Fruit fly (Drosophila melanogaster): ENCODE data around the gene CG18599.
A peak's percentile ranks its signal among the peaks of the same experiment; 100 is the strongest.

CG18599 gene

dm6 chr3R:18314824-18315690 lies 47.5 kb downstream of the CG18599 start (continued):
- no peak; the same call in 1 of the 2 replicates for TF ChIP-seq Adf1 (GFP tag; IDR thresholded peaks at IDR 0.05)
- peak; percentile 36 for TF ChIP-seq lilli (GFP tag; optimal IDR thresholded peaks at IDR 0.05)
- no peak for TF ChIP-seq crp (GFP tag; optimal IDR thresholded peaks at IDR 0.05)
- no peak for TF ChIP-seq cwo (GFP tag; optimal IDR thresholded peaks at IDR 0.05)
- no peak for TF ChIP-seq Nf-YA (GFP tag; IDR thresholded peaks at IDR 0.05)
- no peak for TF ChIP-seq Hey (tag; optimal IDR thresholded peaks at IDR 0.05)
- TF ChIP-seq Xbp1 (GFP tag; optimal IDR thresholded peaks at IDR 0.05), result peak; percentile 27
- peak; percentile 30 for TF ChIP-seq disco-r (GFP tag; optimal IDR thresholded peaks at IDR 0.05)
- no peak for TF ChIP-seq ac (GFP tag; optimal IDR thresholded peaks at IDR 0.05)
- TF ChIP-seq HLH54F (GFP tag; optimal IDR thresholded peaks at IDR 0.05), result peak; percentile 18
- no peak for TF ChIP-seq Gsc (GFP tag; IDR thresholded peaks at IDR 0.05)
- peak; percentile 36 for TF ChIP-seq CG7839 (tag; optimal IDR thresholded peaks at IDR 0.05)
- TF ChIP-seq Hand (GFP tag; optimal IDR thresholded peaks at IDR 0.05), result peak; percentile 27
- TF ChIP-seq HHEX (GFP tag; optimal IDR thresholded peaks at IDR 0.05), result peak; percentile 18
- no peak for TF ChIP-seq CG42726 (GFP tag; IDR thresholded peaks at IDR 0.05; ENCODE audit: partially characterized antibody)
- no peak for TF ChIP-seq dysf (GFP tag; IDR thresholded peaks at IDR 0.05)
- TF ChIP-seq CG15073 (GFP tag; optimal IDR thresholded peaks at IDR 0.05), result no peak
- TF ChIP-seq CG1792 (GFP tag; optimal IDR thresholded peaks at IDR 0.05), result peak; percentile 18
- peak in 1 of 2 experiments; percentile 0 for TF ChIP-seq dpn (GFP tag; optimal IDR thresholded peaks at IDR 0.05)
- no peak for TF ChIP-seq CG32772 (GFP tag; IDR thresholded peaks at IDR 0.05)
- TF ChIP-seq Eip74EF (GFP tag; optimal IDR thresholded peaks at IDR 0.05), result no peak
- peak; percentile 71 for TF ChIP-seq CG32532 (GFP tag; IDR thresholded peaks at IDR 0.05)
- no peak for TF ChIP-seq sr (GFP tag; IDR thresholded peaks at IDR 0.05)
- peak; percentile 96 for TF ChIP-seq abd-A (tag; optimal IDR thresholded peaks at IDR 0.05)
- peak; percentile 0 for TF ChIP-seq CHES-1-like (GFP tag; optimal IDR thresholded peaks at IDR 0.05)
- no peak for TF ChIP-seq CG17186 (GFP tag; optimal IDR thresholded peaks at IDR 0.05)
- no peak for TF ChIP-seq grn (GFP tag; optimal IDR thresholded peaks at IDR 0.05)
- TF ChIP-seq z (GFP tag; IDR thresholded peaks at IDR 0.05), result no peak
- no peak for TF ChIP-seq inv (GFP tag; IDR thresholded peaks at IDR 0.05; ENCODE audit: partially characterized antibody)
- peak in 1 of 2 experiments; percentile 60 for TF ChIP-seq Hr51 (GFP tag; optimal IDR thresholded peaks at IDR 0.05)
- no peak for TF ChIP-seq CG10431 (GFP tag; optimal IDR thresholded peaks at IDR 0.05)
- no peak for TF ChIP-seq twi (tag; optimal IDR thresholded peaks at IDR 0.05)
- no peak for TF ChIP-seq CG7987 (GFP tag; optimal IDR thresholded peaks at IDR 0.05)
- TF ChIP-seq HLHmδ (GFP tag; optimal IDR thresholded peaks at IDR 0.05), result no peak
- TF ChIP-seq hth (optimal IDR thresholded peaks at IDR 0.05), result no peak
- TF ChIP-seq CG7556 (GFP tag; optimal IDR thresholded peaks at IDR 0.05), result peak; percentile 33
- no peak for TF ChIP-seq CG11247 (GFP tag; IDR thresholded peaks at IDR 0.05)
- TF ChIP-seq CG14965 (GFP tag; optimal IDR thresholded peaks at IDR 0.05; ENCODE audit: borderline replicate concordance), result no peak
- TF ChIP-seq CG4404 (GFP tag; IDR thresholded peaks at IDR 0.05), result no peak
- TF ChIP-seq bcd (GFP tag; optimal IDR thresholded peaks at IDR 0.05), result no peak
- no peak for TF ChIP-seq sug (tag; optimal IDR thresholded peaks at IDR 0.05)
- TF ChIP-seq CG18262 (tag; optimal IDR thresholded peaks at IDR 0.05), result peak; percentile 24
- TF ChIP-seq psq (GFP tag; optimal IDR thresholded peaks at IDR 0.05), result no peak
- TF ChIP-seq Hsf (GFP tag; optimal IDR thresholded peaks at IDR 0.05), result no peak
- no peak for TF ChIP-seq salm (tag; optimal IDR thresholded peaks at IDR 0.05)
- no peak for TF ChIP-seq Side (GFP tag; optimal IDR thresholded peaks at IDR 0.05)
- TF ChIP-seq YL-1 (GFP tag; optimal IDR thresholded peaks at IDR 0.05), result no peak
- no peak for TF ChIP-seq CG11085 (GFP tag; IDR thresholded peaks at IDR 0.05)
- TF ChIP-seq CG11723 (GFP tag; optimal IDR thresholded peaks at IDR 0.05), result no peak

Measured in whole organism, embryonic.